Worm (Caenorhabditis elegans): ENCODE measurements around the gene K09E3.2.

ce11 chrX:17080635-17081376, 36.7 kb upstream of the K09E3.2 start, which contains the start of the genes irld-23 and C08A9.10:
- TF ChIP-seq him-1 (tag; optimal IDR thresholded peaks at IDR 0.05) (no peak), dao-5 (tag; optimal IDR thresholded peaks at IDR 0.05) (no peak)
